Worm (Caenorhabditis elegans) whole organism, early embryonic: ENCODE measurements around the gene ZK250.2.
"Not testable (repeated sequence)": the region's sequence is repeated elsewhere in the genome, so short reads cannot be mapped to it uniquely, and the experiment has no call there.

ENCODE experiments used
- B0310.2 ChIP-seq: sonication (generic microtip); optimal IDR thresholded peaks from 2 replicates; lab custom pipeline; 2016; ENCODE audit warnings: mild to moderate bottlenecking, missing genetic modification characterization, missing compliant biosample characterization
- ama-1 ChIP-seq: fragments of 150-350 bp; optimal IDR thresholded peaks from 2 replicates; lab custom pipeline; 2014
- flt-1 ChIP-seq: fragments of 200-800 bp; sonication (Bioruptor generic); IDR thresholded peaks from 2 replicates; pipeline ENCODE4 v1.3.6; 2022; ENCODE audit warnings: missing genetic modification characterization, missing compliant biosample characterization
- tbx-37 ChIP-seq: fragments of 200-800 bp; sonication (Bioruptor generic); conservative IDR thresholded peaks from 2 replicates; pipeline ENCODE4 v1.3.6; 2022; ENCODE audit warnings: missing genetic modification reagents, missing genetic modification characterization, missing compliant biosample characterization

DNA sequence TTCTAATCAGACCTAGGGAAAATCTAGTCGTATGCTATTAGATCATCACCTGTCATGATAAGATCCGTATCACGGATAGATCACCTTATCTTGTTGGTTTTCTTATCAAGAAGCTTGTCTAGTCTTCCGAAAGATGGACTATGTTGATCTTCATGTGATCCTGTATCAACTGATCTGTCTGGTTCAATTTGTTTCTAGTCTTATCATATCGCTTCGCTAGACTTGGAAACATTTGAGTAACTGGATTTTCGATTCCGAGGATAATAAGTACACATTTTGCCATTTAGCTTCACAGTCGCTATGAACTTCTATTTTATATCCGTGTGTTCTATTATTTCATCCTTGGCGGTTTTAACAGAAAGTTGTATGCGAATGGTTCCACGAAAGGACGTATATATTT is at the start of gene ZK250.2:
- TF ChIP-seq ama-1 (lab: Kevin White, UChicago); tbx-37 (GFP tag; lab: Robert Waterston, UW); flt-1 (GFP tag; lab: Robert Waterston, UW); B0310.2: not testable (repeated sequence)
